Worm (Caenorhabditis elegans) whole organism, L3 larva: ENCODE measurements around the gene srh-16.

Source experiments
- fkh-10 ChIP-seq: sonication (generic microtip); optimal IDR thresholded peaks from 2 replicates; lab custom pipeline; 2017; ENCODE audit warnings: missing biosample characterization, missing genetic modification reagents, missing genetic modification characterization
- fos-1 ChIP-seq: fragments of 150-350 bp; optimal IDR thresholded peaks from 2 replicates; lab custom pipeline; 2014; ENCODE audit warnings: missing biosample characterization, missing genetic modification characterization
- nhr-23 ChIP-seq: fragments of 150-350 bp; optimal IDR thresholded peaks from 2 replicates; lab custom pipeline; 2014; ENCODE audit warnings: missing biosample characterization, missing genetic modification reagents, missing genetic modification characterization
- pha-4 ChIP-seq: fragments of 150-350 bp; optimal IDR thresholded peaks from 2 replicates; lab custom pipeline; 2014; ENCODE audit warnings: missing biosample characterization, missing genetic modification reagents, missing genetic modification characterization
- sea-2 ChIP-seq: fragments of 150-350 bp; sonication (generic microtip); optimal IDR thresholded peaks from 4 replicates; lab custom pipeline; 2014; ENCODE audit warnings: missing biosample characterization, missing genetic modification reagents, missing genetic modification characterization

DNA sequence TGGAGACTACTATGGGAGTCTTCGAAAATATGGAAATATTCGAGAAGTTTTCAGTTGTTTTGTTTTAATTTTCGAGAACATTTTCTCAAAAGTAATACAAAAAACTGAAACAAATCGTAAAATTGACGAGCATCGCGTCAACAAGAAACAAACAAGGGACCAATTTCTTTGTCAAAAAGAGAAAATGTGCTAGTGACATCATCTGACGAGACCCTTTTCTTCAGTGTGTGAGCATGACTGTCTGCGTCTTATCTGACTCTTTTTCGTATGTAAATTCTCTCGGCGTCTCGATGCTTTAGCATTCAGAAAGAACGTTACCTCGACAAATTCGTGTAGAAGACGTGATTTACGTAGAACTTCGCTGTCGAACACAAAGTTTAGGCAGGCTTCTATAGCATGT is 4.0 kb upstream of the srh-16 start:
- TF ChIP-seq sea-2 (GFP tag; lab: Kevin White, UChicago) (no peak), fkh-10 (GFP tag; lab: Kevin White, UChicago) (peak; percentile 40), pha-4 (tag; lab: Kevin White, UChicago) (no peak), nhr-23 (tag; lab: Kevin White, UChicago) (no peak), fos-1 (no peak)
